Worm (Caenorhabditis elegans) whole organism, young adult: ENCODE results near the gene srxa-2.

Experiments
- T07F8.4 ChIP-seq: sonication (generic microtip); optimal IDR thresholded peaks from 2 replicates; lab custom pipeline; 2016; ENCODE audit warnings: mild to moderate bottlenecking, missing genetic modification characterization, moderate library complexity, missing compliant biosample characterization
- Y67H2A.10 ChIP-seq: fragments of 200-800 bp; sonication (Bioruptor generic); conservative IDR thresholded peaks from 2 replicates; pipeline ENCODE4 v1.3.6; 2022; ENCODE audit warnings: missing genetic modification reagents, missing genetic modification characterization, missing compliant biosample characterization
- egl-18 ChIP-seq: fragments of 200-800 bp; sonication (Bioruptor generic); IDR thresholded peaks from 2 replicates; pipeline ENCODE4 v1.3.6; 2022; ENCODE audit warnings: missing genetic modification reagents, missing genetic modification characterization, missing compliant biosample characterization
- hmg-1.2 ChIP-seq: fragments of 200-800 bp; sonication (Bioruptor generic); IDR thresholded peaks from 2 replicates; pipeline ENCODE4 v1.3.6; 2022; ENCODE audit warnings: missing genetic modification reagents, missing genetic modification characterization, missing compliant biosample characterization
- lin-40 ChIP-seq: sonication (generic microtip); optimal IDR thresholded peaks from 2 replicates; lab custom pipeline; 2016; ENCODE audit warnings: missing genetic modification characterization, mild to moderate bottlenecking, missing compliant biosample characterization, missing genotype, missing genetic modification reagents
- lsl-1 ChIP-seq: fragments of 200-800 bp; sonication (Bioruptor generic); optimal IDR thresholded peaks from 2 replicates; lab custom pipeline; 2018; ENCODE audit warnings: mild to moderate bottlenecking, missing genetic modification characterization, moderate library complexity, missing compliant biosample characterization
- sdz-38 ChIP-seq: sonication (generic microtip); optimal IDR thresholded peaks from 2 replicates; lab custom pipeline; 2016; ENCODE audit warnings: missing genotype, missing genetic modification characterization, missing compliant biosample characterization
- tbx-9 ChIP-seq: sonication (generic microtip); optimal IDR thresholded peaks from 2 replicates; lab custom pipeline; 2016; ENCODE audit warnings: borderline replicate concordance, missing genetic modification characterization, inconsistent platforms, missing compliant biosample characterization

The srxa-2 gene

ce11 chrIV:9467418-9467817 is 44.2 kb downstream of the srxa-2 start, which contains the start of gene F38E11.6:
Gene F38E11.6, minus strand, starts transcription at chrIV:9467518.
- TF ChIP-seq T07F8.4 (tag; lab: Kevin White, UChicago): no peak
- no peak for TF ChIP-seq hmg-1.2 (GFP tag; lab: Robert Waterston, UW)
- no peak for TF ChIP-seq Y67H2A.10 (GFP tag; lab: Robert Waterston, UW)
- TF ChIP-seq sdz-38: no peak
- no peak for TF ChIP-seq lsl-1 (GFP tag; lab: Kevin White, UChicago)
- TF ChIP-seq lin-40 (tag; lab: Kevin White, UChicago): no peak

- TF ChIP-seq egl-18 (GFP tag; lab: Robert Waterston, UW) (no peak), lsl-1 (GFP tag; lab: Kevin White, UChicago) (no peak), tbx-9 (tag; lab: Kevin White, UChicago) (no peak)
- TF ChIP-seq, all 124 proteins: peak for 0
These were observed 46.1 kb downstream of the srxa-2 start for ce11 chrIV:9469293-9469692.
